Worm (Caenorhabditis elegans): ENCODE results near the gene C17H12.6.
"Not testable (repeated sequence)": the region's sequence is repeated elsewhere in the genome, so short reads cannot be mapped to it uniquely, and the experiment has no call there.

C17H12.6 gene

DNA sequence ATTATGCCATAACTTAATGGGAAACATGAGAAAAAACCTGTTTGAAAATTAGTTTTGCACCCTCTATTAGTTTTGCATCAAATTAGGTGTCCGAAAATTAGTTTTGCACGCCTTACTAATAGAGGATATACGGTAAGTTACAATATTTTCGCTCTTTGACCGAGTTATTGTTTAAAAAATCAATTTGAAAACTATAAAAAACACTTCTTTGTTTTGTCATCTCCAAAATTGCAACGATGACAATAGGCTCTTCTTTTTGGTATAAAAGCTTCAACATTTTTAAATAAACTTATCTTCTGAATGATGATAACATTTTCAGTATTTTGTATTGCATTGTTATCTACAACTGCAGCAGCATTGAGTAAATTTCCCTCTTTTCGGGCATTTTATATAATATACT is 5.2 kb upstream of the C17H12.6 start, which contains the start of gene H20E11.2:
H20E11.2 (plus strand) TSS at position 301 of the 400 bp plus-strand sequence.
- not testable (repeated sequence) for TF ChIP-seq sem-2 (GFP tag; optimal IDR thresholded peaks at IDR 0.05); ham-2 (GFP tag; optimal IDR thresholded peaks at IDR 0.05); elt-1 (tag; optimal IDR thresholded peaks at IDR 0.05; ENCODE audit: borderline replicate concordance, insufficient read depth)

- TF ChIP-seq drap-1 (GFP tag; optimal IDR thresholded peaks at IDR 0.05) (no peak), nhr-2 (tag; optimal IDR thresholded peaks at IDR 0.05) (no peak), ztf-11 (tag; optimal IDR thresholded peaks at IDR 0.05) (no peak), elt-1 (tag; optimal IDR thresholded peaks at IDR 0.05; ENCODE audit: borderline replicate concordance, insufficient read depth) (no peak), hlh-1 (tag; optimal IDR thresholded peaks at IDR 0.05) (no peak), ham-2 (GFP tag; optimal IDR thresholded peaks at IDR 0.05) (no peak), cnd-1 (tag; optimal IDR thresholded peaks at IDR 0.05) (no peak), ces-1 (GFP tag; optimal IDR thresholded peaks at IDR 0.05) (no peak), mep-1 (tag; optimal IDR thresholded peaks at IDR 0.05) (no peak), nhr-237 (tag; optimal IDR thresholded peaks at IDR 0.05) (no peak), zip-8 (tag; optimal IDR thresholded peaks at IDR 0.05) (no peak), M03D4.4 (tag; optimal IDR thresholded peaks at IDR 0.05) (no peak), nhr-12 (tag; optimal IDR thresholded peaks at IDR 0.05) (no peak), lsy-2 (tag; optimal IDR thresholded peaks at IDR 0.05) (no peak), snpc-4 (tag; optimal IDR thresholded peaks at IDR 0.05) (no peak), flh-1 (GFP tag; optimal IDR thresholded peaks at IDR 0.05) (no peak), blmp-1 (tag; optimal IDR thresholded peaks at IDR 0.05) (no peak), sem-2 (GFP tag; optimal IDR thresholded peaks at IDR 0.05) (no peak), lin-32 (GFP tag; optimal IDR thresholded peaks at IDR 0.05) (no peak)
Observed at ce11 chrIV:6824622-6825021, 2.3 kb upstream of the C17H12.6 start, which contains the start of gene H20E11.3. Gene H20E11.3 (plus strand): TSS chrIV:6824816.

DNA sequence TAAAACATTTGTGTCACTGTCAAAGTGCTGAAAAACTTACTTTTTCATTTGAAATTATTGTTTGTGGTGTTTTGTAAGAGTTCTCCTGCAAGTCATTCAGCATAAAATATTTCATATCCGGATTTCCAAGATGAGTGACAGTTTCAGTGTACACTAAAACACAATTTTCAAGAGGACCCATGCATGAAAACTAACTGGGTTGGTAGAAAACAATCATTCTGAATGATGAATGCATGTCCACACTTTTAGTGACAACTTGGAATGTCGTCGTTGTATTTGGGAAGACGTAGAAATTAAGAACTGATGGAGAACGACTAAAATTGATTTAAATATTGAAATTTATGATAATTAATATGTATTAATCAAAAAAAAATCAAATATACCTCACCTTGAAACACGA is 597 bp downstream of the C17H12.6 start:
- TF ChIP-seq sem-2 (GFP tag; optimal IDR thresholded peaks at IDR 0.05): no peak
- no peak for TF ChIP-seq sptf-1 (tag; optimal IDR thresholded peaks at IDR 0.05)
- TF ChIP-seq elt-1 (tag; optimal IDR thresholded peaks at IDR 0.05; ENCODE audit: borderline replicate concordance, insufficient read depth): no peak
- no peak for TF ChIP-seq ham-2 (GFP tag; optimal IDR thresholded peaks at IDR 0.05)

DNA sequence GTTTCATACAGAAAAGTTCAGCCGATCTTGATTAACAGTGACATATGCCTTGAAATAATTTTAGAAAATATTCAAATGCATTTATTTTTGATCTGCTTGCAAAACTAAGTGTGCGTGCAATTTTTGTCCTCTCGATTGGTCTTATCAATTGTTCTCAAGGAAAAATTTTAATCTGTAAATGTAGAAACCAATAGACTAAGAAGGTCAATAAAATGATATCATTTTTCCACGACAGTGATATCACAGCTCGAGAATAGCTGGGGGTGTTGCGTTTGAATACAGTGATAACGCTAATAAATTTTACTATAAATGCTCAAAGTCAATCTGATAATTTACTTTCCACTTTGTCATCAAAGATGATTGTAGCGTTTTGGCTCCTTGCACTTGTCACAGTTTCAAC is 3.9 kb downstream of the C17H12.6 start, which contains the start of gene C17H12.8:
C17H12.8 (plus strand) TSS at position 335 of the 400 bp plus-strand sequence.
- no peak for TF ChIP-seq elt-3 (tag; optimal IDR thresholded peaks at IDR 0.05)
- TF ChIP-seq unc-39 (tag; optimal IDR thresholded peaks at IDR 0.05): no peak
- no peak for TF ChIP-seq sem-2 (GFP tag; optimal IDR thresholded peaks at IDR 0.05)
- no peak for TF ChIP-seq nhr-2 (tag; optimal IDR thresholded peaks at IDR 0.05)
- no peak for TF ChIP-seq mab-5 (tag; optimal IDR thresholded peaks at IDR 0.05)
- no peak for TF ChIP-seq cnd-1 (tag; optimal IDR thresholded peaks at IDR 0.05)
- TF ChIP-seq ztf-11 (tag; optimal IDR thresholded peaks at IDR 0.05): no peak
- TF ChIP-seq elt-1 (tag; optimal IDR thresholded peaks at IDR 0.05; ENCODE audit: borderline replicate concordance, insufficient read depth): no peak
- no peak for TF ChIP-seq mep-1 (tag; optimal IDR thresholded peaks at IDR 0.05)
- TF ChIP-seq nhr-76 (tag; optimal IDR thresholded peaks at IDR 0.05): no peak

DNA sequence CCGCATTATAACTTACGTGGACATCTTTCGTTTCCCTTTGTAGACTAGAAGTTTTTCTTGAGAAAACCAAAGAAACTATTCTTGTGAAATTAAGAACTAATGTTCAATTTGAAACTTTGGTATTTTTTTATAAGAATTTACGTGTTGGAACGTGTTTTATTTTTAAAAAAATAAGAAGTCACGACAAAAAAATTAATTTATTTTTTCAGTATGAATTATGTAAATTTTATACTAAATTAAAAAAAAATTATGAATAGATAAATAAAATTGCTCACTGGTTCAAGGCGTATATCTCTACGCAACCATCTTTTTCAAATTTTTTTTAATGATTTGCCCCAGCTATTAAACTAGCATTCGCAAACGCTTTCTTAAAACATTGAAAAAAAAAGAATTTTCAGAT is 4.8 kb downstream of the C17H12.6 start, which contains the start of gene C17H12.5:
C17H12.5 (minus strand) TSS at position 101 of the 400 bp plus-strand sequence.
- TF ChIP-seq pha-4 (tag; optimal IDR thresholded peaks at IDR 0.05): no peak
- TF ChIP-seq nhr-2 (tag; optimal IDR thresholded peaks at IDR 0.05): no peak
- TF ChIP-seq blmp-1 (tag; optimal IDR thresholded peaks at IDR 0.05): no peak
- no peak for TF ChIP-seq cnd-1 (tag; optimal IDR thresholded peaks at IDR 0.05)
- TF ChIP-seq mls-2 (tag; optimal IDR thresholded peaks at IDR 0.05): no peak
- TF ChIP-seq nhr-28 (tag; optimal IDR thresholded peaks at IDR 0.05): no peak
- TF ChIP-seq zip-8 (tag; optimal IDR thresholded peaks at IDR 0.05): no peak
- no peak for TF ChIP-seq ceh-83 (GFP tag; optimal IDR thresholded peaks at IDR 0.05)
- no peak for TF ChIP-seq snpc-4 (tag; optimal IDR thresholded peaks at IDR 0.05)
- no peak for TF ChIP-seq bed-3 (GFP tag; optimal IDR thresholded peaks at IDR 0.05)

DNA sequence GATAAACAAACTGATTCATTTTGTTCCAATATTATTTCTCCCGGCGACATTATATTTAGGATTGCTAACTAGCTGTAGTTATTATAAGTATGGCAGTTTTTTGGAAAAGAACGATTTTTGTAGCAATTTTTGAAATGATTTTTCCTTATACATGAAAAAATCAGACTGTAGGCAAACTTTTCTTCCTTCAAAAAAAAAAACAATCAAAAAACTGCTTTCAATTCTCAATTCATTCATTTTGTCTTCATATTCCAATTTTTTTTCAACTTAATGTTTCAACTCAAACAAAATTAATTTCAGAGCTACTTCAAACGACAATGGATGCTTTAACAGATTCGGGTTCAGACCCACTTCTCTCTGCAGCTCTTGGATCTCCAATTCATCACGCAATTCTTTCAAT is 10.5 kb downstream of the C17H12.6 start, which contains the start of gene ceh-48:
ceh-48 (plus strand) TSS at position 301 of the 400 bp plus-strand sequence.
- TF ChIP-seq mep-1 (tag; optimal IDR thresholded peaks at IDR 0.05) (no peak), ztf-11 (tag; optimal IDR thresholded peaks at IDR 0.05) (no peak), lin-32 (GFP tag; optimal IDR thresholded peaks at IDR 0.05) (no peak), cnd-1 (tag; optimal IDR thresholded peaks at IDR 0.05) (no peak), blmp-1 (tag; optimal IDR thresholded peaks at IDR 0.05) (no peak), mab-5 (tag; optimal IDR thresholded peaks at IDR 0.05) (no peak), nhr-2 (tag; optimal IDR thresholded peaks at IDR 0.05) (no peak), nhr-237 (tag; optimal IDR thresholded peaks at IDR 0.05) (no peak), unc-39 (tag; optimal IDR thresholded peaks at IDR 0.05) (no peak), ces-1 (GFP tag; optimal IDR thresholded peaks at IDR 0.05) (no peak), pha-4 (tag; optimal IDR thresholded peaks at IDR 0.05) (no peak)

All from whole organism, mixed stage, embryonic.